Worm (Caenorhabditis elegans): ENCODE data around the gene T14B4.20.

- TF ChIP-seq him-1 (tag; optimal IDR thresholded peaks at IDR 0.05) (no peak), dao-5 (tag; optimal IDR thresholded peaks at IDR 0.05) (no peak), W03F9.2 (tag; optimal IDR thresholded peaks at IDR 0.05) (no peak)
Measured at ce11 chrII:6736604-6737003, 19.9 kb downstream of the T14B4.20 start, which contains the start of gene T14B4.1.

Data from whole organism, L4/young adult.